Worm (Caenorhabditis elegans) whole organism, mixed stage, embryonic: ENCODE measurements around the gene glb-15.

Source experiments
- ceh-83 ChIP-seq: fragments of 200-800 bp; sonication (Bioruptor generic); optimal IDR thresholded peaks from 2 replicates; lab custom pipeline; 2018; ENCODE audit warnings: mild to moderate bottlenecking, missing genetic modification characterization, missing compliant biosample characterization
- elt-1 ChIP-seq: sonication (generic microtip); optimal IDR thresholded peaks from 2 replicates; lab custom pipeline; 2017; ENCODE audit warnings: missing genetic modification characterization, mild to moderate bottlenecking, missing compliant biosample characterization, antibody characterized with exemption, moderate library complexity, borderline replicate concordance; ENCODE audit not compliant: insufficient read depth
- elt-3 ChIP-seq: fragments of 150-350 bp; optimal IDR thresholded peaks from 2 replicates; lab custom pipeline; 2014; ENCODE audit warnings: missing biosample characterization, missing genetic modification characterization
- flh-1 ChIP-seq: fragments of 200-800 bp; sonication (Bioruptor generic); optimal IDR thresholded peaks from 2 replicates; lab custom pipeline; 2018; ENCODE audit warnings: mild to moderate bottlenecking, missing genetic modification characterization, moderate library complexity, missing compliant biosample characterization
- hlh-1 ChIP-seq: fragments of 150-350 bp; optimal IDR thresholded peaks from 2 replicates; lab custom pipeline; 2014; ENCODE audit warnings: missing biosample characterization, missing genetic modification reagents, missing genetic modification characterization
- lin-13 ChIP-seq: fragments of 150-350 bp; optimal IDR thresholded peaks from 2 replicates; lab custom pipeline; 2014; ENCODE audit warnings: missing biosample characterization, missing genetic modification characterization
- lsy-2 ChIP-seq: fragments of 150-350 bp; optimal IDR thresholded peaks from 2 replicates; lab custom pipeline; 2014; ENCODE audit warnings: missing biosample characterization, missing genetic modification characterization
- nhr-12 ChIP-seq: fragments of 150-350 bp; optimal IDR thresholded peaks from 2 replicates; lab custom pipeline; 2014; ENCODE audit warnings: missing biosample characterization, missing genetic modification characterization
- nhr-237 ChIP-seq: fragments of 150-350 bp; optimal IDR thresholded peaks from 2 replicates; lab custom pipeline; 2014; ENCODE audit warnings: missing biosample characterization, missing genetic modification characterization
- nhr-76 ChIP-seq: sonication (generic microtip); optimal IDR thresholded peaks from 2 replicates; lab custom pipeline; 2017; ENCODE audit warnings: missing biosample characterization, missing genetic modification characterization
- pha-4 ChIP-seq: fragments of 150-350 bp; optimal IDR thresholded peaks from 2 replicates; lab custom pipeline; 2018; ENCODE audit warnings: missing biosample characterization, missing genetic modification reagents, missing genetic modification characterization
- snpc-4 ChIP-seq: fragments of 150-350 bp; optimal IDR thresholded peaks from 2 replicates; lab custom pipeline; 2014; ENCODE audit warnings: missing biosample characterization, missing genetic modification characterization
- sptf-1 ChIP-seq: sonication (generic microtip); optimal IDR thresholded peaks from 2 replicates; lab custom pipeline; 2017; ENCODE audit warnings: mild to moderate bottlenecking, missing genetic modification characterization, moderate library complexity, missing compliant biosample characterization
- unc-62 ChIP-seq: fragments of 150-350 bp; optimal IDR thresholded peaks from 2 replicates; lab custom pipeline; 2014; ENCODE audit warnings: missing biosample characterization, missing genetic modification reagents, missing genetic modification characterization

- no peak for TF ChIP-seq elt-1 (tag; lab: Kevin White, UChicago)
- TF ChIP-seq nhr-12 (tag; lab: Kevin White, UChicago): no peak
- TF ChIP-seq lin-13 (tag; lab: Kevin White, UChicago): no peak
- no peak for TF ChIP-seq pha-4
- no peak for TF ChIP-seq lsy-2 (tag; lab: Kevin White, UChicago)
- no peak for TF ChIP-seq elt-3 (tag; lab: Kevin White, UChicago)
- TF ChIP-seq ceh-83 (GFP tag; lab: Kevin White, UChicago): no peak
- no peak for TF ChIP-seq nhr-76
- no peak for TF ChIP-seq unc-62
- TF ChIP-seq flh-1: no peak
- no peak for TF ChIP-seq hlh-1 (tag; lab: Kevin White, UChicago)
- no peak for TF ChIP-seq sptf-1 (tag; lab: Kevin White, UChicago)
- TF ChIP-seq nhr-237 (tag; lab: Kevin White, UChicago): no peak
- TF ChIP-seq snpc-4: no peak
Observed at ce11 chrV:11629222-11630026, 11.4 kb upstream of the glb-15 start, which contains the start of gene F35B12.10.
